Fruit fly (Drosophila melanogaster) whole organism, embryonic: ENCODE measurements around the gene Cfp1.
A peak's percentile ranks its signal among the peaks of the same experiment; 100 is the strongest.

Experiments
- Abd-B ChIP-seq: fragments of 200-800 bp; sonication (Bioruptor generic); optimal IDR thresholded peaks from 2 replicates; lab custom pipeline; 2018; ENCODE audit warnings: missing biosample characterization, mild to moderate bottlenecking, missing genetic modification characterization, moderate library complexity
- BEAF-32 ChIP-seq: fragments of 200-800 bp; sonication (Bioruptor generic); optimal IDR thresholded peaks from 3 replicates; lab custom pipeline; 2017; ENCODE audit warnings: missing biosample characterization, missing genetic modification characterization, mild to moderate bottlenecking, moderate library complexity, missing genetic modification reagents
- CG10321 ChIP-seq: fragments of 200-800 bp; sonication (Bioruptor generic); IDR thresholded peaks from 2 replicates; pipeline ENCODE4 v1.3.6; 2022; ENCODE audit warnings: missing biosample characterization, missing genetic modification characterization
- CG10431 ChIP-seq: fragments of 200-800 bp; sonication (Bioruptor generic); optimal IDR thresholded peaks from 3 replicates; lab custom pipeline; 2018; ENCODE audit warnings: missing biosample characterization, mild to moderate bottlenecking, missing genetic modification characterization
- CG10462 ChIP-seq: fragments of 200-800 bp; sonication (Bioruptor generic); optimal IDR thresholded peaks from 2 replicates; lab custom pipeline; 2016; ENCODE audit warnings: missing biosample characterization, missing genetic modification characterization
- CG11560 ChIP-seq: fragments of 200-800 bp; sonication (Bioruptor generic); IDR thresholded peaks from 3 replicates; pipeline ENCODE4 v1.3.6; 2022; ENCODE audit warnings: missing biosample characterization, missing genetic modification characterization
- CG12071 ChIP-seq: fragments of 200-800 bp; sonication (Bioruptor generic); optimal IDR thresholded peaks from 3 replicates; lab custom pipeline; 2018; ENCODE audit warnings: missing biosample characterization, mild to moderate bottlenecking, missing genetic modification characterization
- CG12659 ChIP-seq: fragments of 200-800 bp; sonication (Bioruptor generic); optimal IDR thresholded peaks from 3 replicates; lab custom pipeline; 2017; ENCODE audit warnings: mild to moderate bottlenecking, missing biosample characterization, missing genetic modification reagents, missing genetic modification characterization
- CG13296 ChIP-seq: fragments of 200-800 bp; sonication (Bioruptor generic); optimal IDR thresholded peaks from 3 replicates; lab custom pipeline; 2018; ENCODE audit warnings: missing biosample characterization, mild to moderate bottlenecking, missing genetic modification characterization
- CG14860 ChIP-seq: fragments of 200-800 bp; sonication (Bioruptor generic); IDR thresholded peaks from 3 replicates; pipeline ENCODE4 v1.3.6; 2022; ENCODE audit warnings: missing biosample characterization, missing genetic modification characterization; ENCODE audit not compliant: partially characterized antibody
- CG15269 ChIP-seq: fragments of 200-800 bp; sonication (Bioruptor generic); optimal IDR thresholded peaks from 2 replicates; lab custom pipeline; 2018; ENCODE audit warnings: missing biosample characterization, mild to moderate bottlenecking, missing genetic modification characterization, moderate library complexity
- CG15696 ChIP-seq: fragments of 200-800 bp; sonication (Bioruptor generic); optimal IDR thresholded peaks from 2 replicates; lab custom pipeline; 2019; ENCODE audit warnings: missing biosample characterization, mild to moderate bottlenecking, missing genetic modification characterization, moderate library complexity
- CG18476 ChIP-seq: fragments of 200-800 bp; sonication (Bioruptor generic); optimal IDR thresholded peaks from 2 replicates; lab custom pipeline; 2016; ENCODE audit warnings: missing biosample characterization, mild to moderate bottlenecking, missing genetic modification characterization
- CG31224 ChIP-seq: fragments of 200-800 bp; sonication (Bioruptor generic); IDR thresholded peaks from 2 replicates; pipeline ENCODE4 v1.3.6; 2022; ENCODE audit warnings: missing biosample characterization, missing genetic modification characterization
- CG31441 ChIP-seq: fragments of 200-800 bp; sonication (Bioruptor generic); IDR thresholded peaks from 2 replicates; pipeline ENCODE4 v1.3.6; 2022; ENCODE audit warnings: missing biosample characterization, missing genetic modification characterization
- CG3281 ChIP-seq: fragments of 200-800 bp; sonication (Bioruptor generic); optimal IDR thresholded peaks from 3 replicates; lab custom pipeline; 2017; ENCODE audit warnings: missing biosample characterization, mild to moderate bottlenecking, missing genetic modification characterization
- CG33557 ChIP-seq: fragments of 200-800 bp; sonication (Bioruptor generic); optimal IDR thresholded peaks from 2 replicates; lab custom pipeline; 2019; ENCODE audit warnings: missing biosample characterization, mild to moderate bottlenecking, missing genetic modification characterization, moderate library complexity
- CG34422 ChIP-seq: fragments of 200-800 bp; sonication (Bioruptor generic); IDR thresholded peaks from 3 replicates; pipeline ENCODE4 v1.3.6; 2022; ENCODE audit warnings: missing biosample characterization, missing genetic modification characterization
- CG4404 ChIP-seq: fragments of 200-800 bp; sonication (Bioruptor generic); IDR thresholded peaks from 2 replicates; pipeline ENCODE4 v1.3.6; 2022; ENCODE audit warnings: missing biosample characterization, missing genetic modification characterization
- CG4424 ChIP-seq: fragments of 200-800 bp; sonication (Bioruptor generic); optimal IDR thresholded peaks from 3 replicates; lab custom pipeline; 2016; ENCODE audit warnings: missing biosample characterization, missing genetic modification characterization
- CG6813 ChIP-seq: fragments of 200-800 bp; sonication (Bioruptor generic); optimal IDR thresholded peaks from 2 replicates; lab custom pipeline; 2017; ENCODE audit warnings: missing biosample characterization, missing genetic modification characterization, mild to moderate bottlenecking, moderate library complexity, missing genetic modification reagents
- CG7271 ChIP-seq: fragments of 200-800 bp; sonication (Bioruptor generic); optimal IDR thresholded peaks from 2 replicates; lab custom pipeline; 2018; ENCODE audit warnings: missing biosample characterization, mild to moderate bottlenecking, missing genetic modification characterization, moderate library complexity
- CG7357 ChIP-seq: fragments of 200-800 bp; sonication (Bioruptor generic); IDR thresholded peaks from 3 replicates; pipeline ENCODE4 v1.3.6; 2022; ENCODE audit warnings: missing biosample characterization, missing genetic modification characterization
- CG7372 ChIP-seq: fragments of 200-800 bp; sonication (Bioruptor generic); IDR thresholded peaks from 2 replicates; pipeline ENCODE4 v1.3.6; 2022; ENCODE audit warnings: missing biosample characterization, missing genetic modification characterization
- CG7556 ChIP-seq: fragments of 200-800 bp; sonication (Bioruptor generic); optimal IDR thresholded peaks from 2 replicates; lab custom pipeline; 2017; ENCODE audit warnings: missing biosample characterization, mild to moderate bottlenecking, missing genetic modification characterization
- CG9609 ChIP-seq: fragments of 200-800 bp; sonication (Bioruptor generic); optimal IDR thresholded peaks from 3 replicates; lab custom pipeline; 2016; ENCODE audit warnings: missing biosample characterization, missing genetic modification characterization
- CrebB ChIP-seq: fragments of 200-800 bp; sonication (Bioruptor generic); optimal IDR thresholded peaks from 3 replicates; lab custom pipeline; 2018; ENCODE audit warnings: missing biosample characterization, mild to moderate bottlenecking, missing genetic modification characterization
- Dref ChIP-seq: fragments of 200-800 bp; sonication (Bioruptor generic); IDR thresholded peaks from 2 replicates; pipeline ENCODE4 v1.3.6; 2022; ENCODE audit warnings: missing biosample characterization, missing genetic modification characterization
- HLH54F ChIP-seq: fragments of 200-800 bp; sonication (Bioruptor generic); optimal IDR thresholded peaks from 3 replicates; lab custom pipeline; 2016; ENCODE audit warnings: missing biosample characterization, missing genetic modification characterization
- HmgD ChIP-seq: fragments of 200-800 bp; sonication (Bioruptor generic); optimal IDR thresholded peaks from 3 replicates; lab custom pipeline; 2016; ENCODE audit warnings: missing biosample characterization, missing genetic modification characterization
- Hr78 ChIP-seq, 2 experiments: fragments of 200-800 bp in 1 of 2; fragments of >200 bp in 1 of 2; sonication (Bioruptor generic) in 1 of 2; optimal IDR thresholded peaks; 2 replicates each; lab custom pipeline; 2017 to 2019; ENCODE audit warnings: missing biosample characterization in 2 of 2, missing genetic modification characterization in 2 of 2, mild to moderate bottlenecking in 1 of 2, moderate library complexity in 1 of 2
- Xbp1 ChIP-seq: fragments of 200-800 bp; sonication (Bioruptor generic); optimal IDR thresholded peaks from 3 replicates; lab custom pipeline; 2016; ENCODE audit warnings: missing biosample characterization, mild to moderate bottlenecking, missing genetic modification characterization
- crc ChIP-seq: fragments of 200-800 bp; sonication (Bioruptor generic); optimal IDR thresholded peaks from 2 replicates; lab custom pipeline; 2016; ENCODE audit warnings: missing biosample characterization, missing genetic modification characterization
- eve ChIP-seq, 2 experiments: fragments of >200 bp; optimal IDR thresholded peaks; 2 replicates each; lab custom pipeline; 2017; ENCODE audit warnings: missing biosample characterization in 2 of 2, missing genetic modification characterization in 2 of 2
- ewg ChIP-seq: fragments of 200-800 bp; sonication (Bioruptor generic); optimal IDR thresholded peaks from 3 replicates; lab custom pipeline; 2017; ENCODE audit warnings: mild to moderate bottlenecking, missing biosample characterization, missing genetic modification reagents, missing genetic modification characterization
- fd64A ChIP-seq: fragments of 200-800 bp; sonication (Bioruptor generic); optimal IDR thresholded peaks from 3 replicates; lab custom pipeline; 2018; ENCODE audit warnings: missing biosample characterization, mild to moderate bottlenecking, missing genetic modification characterization
- gsb ChIP-seq: fragments of 200-800 bp; sonication (Bioruptor generic); IDR thresholded peaks from 2 replicates; pipeline ENCODE4 v1.3.6; 2022; ENCODE audit warnings: missing biosample characterization, missing genetic modification characterization
- her ChIP-seq: fragments of 200-800 bp; sonication (Bioruptor generic); optimal IDR thresholded peaks from 2 replicates; lab custom pipeline; 2016; ENCODE audit warnings: missing biosample characterization, missing genetic modification characterization
- insv ChIP-seq, 2 experiments: fragments of 200-800 bp; sonication (Bioruptor generic); optimal IDR thresholded peaks; 3 replicates each; lab custom pipeline; 2016 to 2018; ENCODE audit warnings: missing biosample characterization in 2 of 2, missing genetic modification characterization in 2 of 2
- kay ChIP-seq: fragments of 200-800 bp; sonication (Bioruptor generic); optimal IDR thresholded peaks from 2 replicates; lab custom pipeline; 2016; ENCODE audit warnings: missing biosample characterization, missing genetic modification characterization
- nau ChIP-seq: fragments of 200-800 bp; sonication (Bioruptor generic); optimal IDR thresholded peaks from 3 replicates; lab custom pipeline; 2017; ENCODE audit warnings: missing biosample characterization, mild to moderate bottlenecking, missing genetic modification characterization, missing genetic modification reagents
- nerfin-1 ChIP-seq: fragments of 200-800 bp; sonication (Bioruptor generic); optimal IDR thresholded peaks from 3 replicates; lab custom pipeline; 2019; ENCODE audit warnings: missing biosample characterization, mild to moderate bottlenecking, missing genetic modification characterization, moderate library complexity
- onecut ChIP-seq: fragments of 200-800 bp; sonication (Bioruptor generic); IDR thresholded peaks from 2 replicates; pipeline ENCODE4 v1.3.6; 2022; ENCODE audit warnings: missing biosample characterization, missing genetic modification characterization
- peb ChIP-seq: fragments of 200-800 bp; sonication (Bioruptor generic); IDR thresholded peaks from 2 replicates; pipeline ENCODE4 v1.3.6; 2022; ENCODE audit warnings: missing biosample characterization, missing genetic modification characterization
- run ChIP-seq: fragments of 200-800 bp; sonication (Bioruptor generic); optimal IDR thresholded peaks from 3 replicates; lab custom pipeline; 2018; ENCODE audit warnings: missing biosample characterization, mild to moderate bottlenecking, missing genetic modification characterization
- schlank ChIP-seq: fragments of 200-800 bp; sonication (Bioruptor generic); optimal IDR thresholded peaks from 2 replicates; lab custom pipeline; 2018; ENCODE audit warnings: missing biosample characterization, mild to moderate bottlenecking, missing genetic modification characterization
- slbo ChIP-seq: fragments of 200-800 bp; sonication (Bioruptor generic); IDR thresholded peaks from 2 replicates; pipeline ENCODE4 v1.3.6; 2022; ENCODE audit warnings: missing biosample characterization, missing genetic modification characterization
- toy ChIP-seq: fragments of 200-800 bp; sonication (Bioruptor generic); IDR thresholded peaks from 2 replicates; pipeline ENCODE4 v1.3.6; 2022; ENCODE audit warnings: missing biosample characterization, missing genetic modification characterization
- trem ChIP-seq: fragments of 200-800 bp; optimal IDR thresholded peaks from 3 replicates; lab custom pipeline; 2019; ENCODE audit warnings: missing biosample characterization, mild to moderate bottlenecking, missing genetic modification characterization, moderate library complexity
- vvl ChIP-seq: fragments of 200-800 bp; sonication (Bioruptor generic); IDR thresholded peaks from 2 replicates; pipeline ENCODE4 v1.3.6; 2022; ENCODE audit warnings: missing biosample characterization, missing genetic modification characterization
- zfh1 ChIP-seq: fragments of 200-800 bp; sonication (Bioruptor generic); IDR thresholded peaks from 3 replicates; pipeline ENCODE4 v1.3.6; 2022; ENCODE audit warnings: missing biosample characterization, missing genetic modification characterization

Gene Cfp1

DNA sequence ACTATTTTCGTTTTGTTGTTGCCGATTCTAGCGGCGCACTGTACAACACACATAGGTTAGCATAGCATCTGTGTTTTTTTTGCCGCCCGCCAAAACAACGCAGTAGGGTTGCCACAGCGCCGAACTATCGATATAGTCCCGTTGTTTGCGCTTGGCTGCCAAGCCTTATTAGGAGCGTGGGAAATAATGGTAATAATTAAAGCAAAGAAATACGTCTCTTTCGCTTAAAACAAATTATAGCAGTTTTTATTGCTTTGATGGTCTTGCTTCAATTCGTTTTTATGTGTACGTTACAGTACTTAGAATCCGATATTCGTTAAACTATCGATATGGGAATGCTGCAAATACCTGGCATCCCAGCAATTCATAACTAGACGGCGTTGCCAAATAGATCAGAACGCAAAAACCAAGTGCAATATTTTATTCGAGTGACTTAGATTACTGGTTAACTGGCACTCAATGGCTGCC, 29.3 kb downstream of the Cfp1 start, which contains the start of the genes mxc and Larp7 (continued):
- TF ChIP-seq CG31224 (0 out of 2 replicates have a peak, but pooled peaks have one; percentile 26), crc (GFP tag; lab: Kevin White, UChicago) (no peak), nerfin-1 (tag; lab: Kevin White, UChicago) (peak; percentile 47), CG10431 (GFP tag; lab: Kevin White, UChicago) (no peak), kay (GFP tag; lab: Kevin White, UChicago) (peak; percentile 14), CG7556 (GFP tag; lab: Kevin White, UChicago) (no peak), CG15269 (tag; lab: Kevin White, UChicago) (no peak), peb (GFP tag; lab: Robert Waterston, UW) (no peak), ewg (no peak), CG7357 (peak; percentile 60; the same call in 1 of the 3 replicates), slbo (GFP tag; lab: Robert Waterston, UW) (peak; percentile 72), CG34422 (GFP tag; lab: Robert Waterston, UW) (no peak), onecut (GFP tag; lab: Robert Waterston, UW) (no peak), her (GFP tag; lab: Kevin White, UChicago) (peak; percentile 48), trem (tag; lab: Kevin White, UChicago) (peak; percentile 68), fd64A (GFP tag; lab: Kevin White, UChicago) (no peak), CG6813 (GFP tag; lab: Kevin White, UChicago) (no peak), toy (no peak), CG14860 (GFP tag; lab: Robert Waterston, UW) (peak; percentile 80), CG33557 (peak; percentile 58), nau (no peak), insv (GFP tag; optimal IDR thresholded peaks at IDR 0.05; lab: Kevin White, UChicago) (peak in 1 of 2 experiments; percentile 63), CG12659 (GFP tag; lab: Kevin White, UChicago) (peak; percentile 69), CG10321 (GFP tag; lab: Robert Waterston, UW) (no peak), CG31441 (no peak), CG7372 (GFP tag; lab: Robert Waterston, UW) (peak; percentile 46; the same call in 1 of the 2 replicates), CG4424 (GFP tag; lab: Kevin White, UChicago) (peak; percentile 34), Dref (GFP tag; lab: Robert Waterston, UW) (peak; percentile 56), run (tag; lab: Kevin White, UChicago) (no peak), HLH54F (GFP tag; lab: Kevin White, UChicago) (peak; percentile 79), CG9609 (GFP tag; lab: Kevin White, UChicago) (peak; percentile 76), CG3281 (no peak), zfh1 (GFP tag; lab: Robert Waterston, UW) (no peak), CG10462 (peak; percentile 32), CG11560 (0 out of 3 replicates have a peak, but pooled peaks have one; percentile 50), CG15696 (tag; lab: Kevin White, UChicago) (peak; percentile 54), BEAF-32 (GFP tag; lab: Kevin White, UChicago) (peak; percentile 94), CG4404 (GFP tag; lab: Robert Waterston, UW) (peak; percentile 68), CG18476 (GFP tag; lab: Kevin White, UChicago) (peak; percentile 27), vvl (GFP tag; lab: Robert Waterston, UW) (peak; percentile 21; the same call in 1 of the 2 replicates), schlank (tag; lab: Kevin White, UChicago) (no peak), gsb (no peak), CG7271 (tag; lab: Kevin White, UChicago) (no peak), Abd-B (peak; percentile 66), CG12071 (GFP tag; lab: Kevin White, UChicago) (no peak), Hr78 (GFP tag; optimal IDR thresholded peaks at IDR 0.05; lab: Kevin White, UChicago) (no peak), CrebB (tag; lab: Kevin White, UChicago) (no peak), CG13296 (GFP tag; lab: Kevin White, UChicago) (no peak), HmgD (GFP tag; lab: Kevin White, UChicago) (peak; percentile 51), Xbp1 (GFP tag; lab: Kevin White, UChicago) (peak; percentile 69), eve (GFP tag; optimal IDR thresholded peaks at IDR 0.05; lab: Kevin White, UChicago) (no peak)
